Worm (Caenorhabditis elegans): ENCODE measurements around the gene dnj-5.

Gene dnj-5

DNA sequence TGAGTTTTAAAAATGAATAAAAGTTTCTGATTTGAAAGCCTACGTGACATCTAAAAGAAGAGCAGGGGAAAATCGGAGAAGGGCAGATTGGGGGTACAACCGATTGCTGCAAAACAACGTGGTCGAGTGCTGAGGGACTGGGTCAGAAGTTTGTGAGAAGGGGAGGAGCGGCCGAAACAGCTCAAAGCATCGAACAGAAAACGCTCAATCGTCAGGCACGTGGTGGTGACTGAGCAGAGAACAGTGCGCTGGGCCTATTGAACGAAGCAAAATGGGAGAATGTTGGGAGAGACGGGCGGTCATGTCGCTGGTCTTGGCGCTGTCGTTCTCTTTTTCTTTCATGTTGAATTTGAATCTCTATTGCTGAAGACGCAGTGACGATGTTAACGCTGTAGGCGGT, 33.1 kb upstream of the dnj-5 start (continued):
- peak; percentile 5 for TF ChIP-seq irx-1 (tag; optimal IDR thresholded peaks at IDR 0.05)
- TF ChIP-seq zag-1 (tag; optimal IDR thresholded peaks at IDR 0.05) = no peak
- no peak for TF ChIP-seq hpl-2 (GFP tag; optimal IDR thresholded peaks at IDR 0.05)
- peak; percentile 70 for TF ChIP-seq C16A3.4 (tag; optimal IDR thresholded peaks at IDR 0.05)
- TF ChIP-seq elt-2 (tag; optimal IDR thresholded peaks at IDR 0.05) = no peak
- TF ChIP-seq snu-23 (GFP tag; optimal IDR thresholded peaks at IDR 0.05) = peak; percentile 83
- no peak for TF ChIP-seq fos-1 (tag; optimal IDR thresholded peaks at IDR 0.05)
- peak; percentile 7 for TF ChIP-seq snpc-4 (tag; optimal IDR thresholded peaks at IDR 0.05)
- TF ChIP-seq pqm-1 (tag; optimal IDR thresholded peaks at IDR 0.05) = no peak
- TF ChIP-seq dsc-1 (tag; optimal IDR thresholded peaks at IDR 0.05) = peak; percentile 7
- TF ChIP-seq aly-2 (tag; optimal IDR thresholded peaks at IDR 0.05) = no peak
- no peak for TF ChIP-seq unc-98 (GFP tag; IDR thresholded peaks at IDR 0.05)
- peak; percentile 49 for TF ChIP-seq ama-1 (optimal IDR thresholded peaks at IDR 0.05)
- peak in 2 of 3 experiments; percentile 15 to 38 for TF ChIP-seq dpl-1 (GFP tag; optimal IDR thresholded peaks at IDR 0.05)
- no peak for TF ChIP-seq ceh-82 (tag; optimal IDR thresholded peaks at IDR 0.05)
- no peak for TF ChIP-seq vab-15 (tag; optimal IDR thresholded peaks at IDR 0.05)
- no peak for TF ChIP-seq mef-2 (tag; optimal IDR thresholded peaks at IDR 0.05)
- 0 out of 2 replicates have a peak, but pooled peaks have one; percentile 1 for TF ChIP-seq isw-1 (GFP tag; IDR thresholded peaks at IDR 0.05)
- TF ChIP-seq efl-1 (optimal IDR thresholded peaks at IDR 0.05) = peak; percentile 14 to 22
- TF ChIP-seq efl-1 (GFP tag; optimal IDR thresholded peaks at IDR 0.05 in 1 of 2) = peak in 1 of 2 experiments; percentile 94
- no peak for TF ChIP-seq F16B12.6 (tag; optimal IDR thresholded peaks at IDR 0.05)
- TF ChIP-seq fkh-10 (GFP tag; optimal IDR thresholded peaks at IDR 0.05) = no peak
- TF ChIP-seq nhr-12 (tag; optimal IDR thresholded peaks at IDR 0.05) = no peak
- no peak for TF ChIP-seq alr-1 (tag; optimal IDR thresholded peaks at IDR 0.05; ENCODE audit: borderline replicate concordance)
- TF ChIP-seq ztf-4 (tag; optimal IDR thresholded peaks at IDR 0.05) = peak; percentile 43
- no peak for TF ChIP-seq blmp-1 (tag; optimal IDR thresholded peaks at IDR 0.05)
- no peak for TF ChIP-seq hlh-17 (GFP tag; optimal IDR thresholded peaks at IDR 0.05; ENCODE audit: borderline replicate concordance)
- no peak for TF ChIP-seq ztf-11 (tag; optimal IDR thresholded peaks at IDR 0.05)
- TF ChIP-seq elt-3 (tag; optimal IDR thresholded peaks at IDR 0.05) = peak in 1 of 6 experiments; percentile 21
- peak; percentile 81 for TF ChIP-seq nhr-20 (tag; optimal IDR thresholded peaks at IDR 0.05)
- no peak for TF ChIP-seq egl-13 (tag; optimal IDR thresholded peaks at IDR 0.05)
- peak; percentile 43 for TF ChIP-seq skn-1 (tag; optimal IDR thresholded peaks at IDR 0.05)
- TF ChIP-seq lin-39 (tag; optimal IDR thresholded peaks at IDR 0.05) = no peak
- TF ChIP-seq ets-5 (GFP tag; IDR thresholded peaks at IDR 0.05) = no peak
- TF ChIP-seq mep-1 (tag; optimal IDR thresholded peaks at IDR 0.05) = no peak
- peak; percentile 4 for TF ChIP-seq nhr-90 (tag; optimal IDR thresholded peaks at IDR 0.05; ENCODE audit: poor library complexity)

- TF ChIP-seq nhr-85 (tag) (peak; percentile 75), nhr-71 (tag; optimal IDR thresholded peaks at IDR 0.05) (peak; percentile 33), ztf-4 (tag; optimal IDR thresholded peaks at IDR 0.05) (peak; percentile 46), efl-3 (GFP tag; optimal IDR thresholded peaks at IDR 0.05) (no peak), elt-2 (tag; optimal IDR thresholded peaks at IDR 0.05) (no peak), rnt-1 (tag; optimal IDR thresholded peaks at IDR 0.05) (peak; percentile 28), nhr-19 (GFP tag; conservative IDR thresholded peaks at IDR 0.05) (peak; percentile 12; the same call in 1 of the 2 replicates), alr-1 (tag; optimal IDR thresholded peaks at IDR 0.05; ENCODE audit: borderline replicate concordance) (no peak), efl-1 (optimal IDR thresholded peaks at IDR 0.05) (no peak), efl-1 (GFP tag; optimal IDR thresholded peaks at IDR 0.05 in 1 of 2) (peak in 1 of 2 experiments; percentile 59), unc-130 (tag; optimal IDR thresholded peaks at IDR 0.05) (no peak), ceh-88 (GFP tag; IDR thresholded peaks at IDR 0.05) (0 out of 2 replicates have a peak, but pooled peaks have one; percentile 42), ama-1 (optimal IDR thresholded peaks at IDR 0.05) (peak; percentile 31)
Observed at ce11 chrII:6890095-6890494, 32.0 kb upstream of the dnj-5 start, which contains the start of gene acer-1. Gene acer-1 (minus strand): TSS chrII:6890400.
